Fruit fly (Drosophila melanogaster) whole organism, pupa: Measurements from ENCODE around the gene sdt.

ENCODE experiments used
- CG8159 ChIP-seq: fragments of 200-800 bp; sonication (Bioruptor generic); optimal IDR thresholded peaks from 3 replicates; lab custom pipeline; 2018; ENCODE audit warnings: missing biosample characterization, mild to moderate bottlenecking, missing genetic modification characterization, moderate library complexity
- Snoo ChIP-seq: fragments of 200-800 bp; sonication (Bioruptor generic); optimal IDR thresholded peaks from 3 replicates; lab custom pipeline; 2017; ENCODE audit warnings: missing biosample characterization, mild to moderate bottlenecking, missing genetic modification characterization, inconsistent platforms

dm6 chrX:8229918-8230699 is 51.8 kb downstream of the sdt start:
- no peak for TF ChIP-seq Snoo
- peak; percentile 16 for TF ChIP-seq CG8159 (tag; lab: Kevin White, UChicago)
